Fruit fly (Drosophila melanogaster): ENCODE results near the gene CG7573.

- TF ChIP-seq Myc (optimal IDR thresholded peaks at IDR 0.05) (no peak), usp (GFP tag; optimal IDR thresholded peaks at IDR 0.05) (no peak)
These were observed 15.8 kb upstream of the CG7573 start, which contains the start of gene Dyro for dm6 chr3L:11295777-11296149.
